Comparison of ENCODE assay signal across 4 worm cellular contexts in the genomic region with DNA sequence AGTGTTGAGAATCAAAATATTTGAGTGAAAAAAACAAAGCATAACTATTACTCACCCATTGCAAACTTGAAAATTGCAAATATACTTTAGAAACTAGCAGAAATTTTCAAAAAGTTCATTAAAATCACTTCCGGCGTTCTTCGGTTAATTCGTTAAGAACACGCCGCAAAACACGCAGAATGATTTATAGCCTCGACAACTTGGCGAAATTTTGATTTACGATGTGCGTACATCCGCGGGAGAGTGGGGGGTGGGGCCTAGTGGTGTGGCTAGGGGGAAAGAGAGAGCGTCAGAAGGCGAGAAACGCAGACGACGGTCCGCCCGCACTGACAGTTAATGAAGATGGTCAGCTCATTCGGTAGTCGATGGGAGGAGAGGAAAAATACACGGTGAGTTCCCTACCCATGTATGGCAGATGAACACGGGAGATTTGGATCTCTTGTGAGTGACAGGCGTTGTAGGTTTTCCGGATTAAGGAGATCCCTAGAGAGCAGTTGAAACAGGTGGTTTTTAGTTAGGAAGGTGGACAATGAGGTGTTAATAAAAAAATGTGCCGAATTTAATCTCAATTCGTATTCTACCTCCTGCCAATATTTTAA.
TF ChIP-seq lines count a peak whose summit lies in the region.

A gene (minus strand): TSS at position 237 of the 599 bp plus-strand sequence.

TF ChIP-seq in whole organism, L2 larva, 48 proteins besides CTCF, POLR2A, EP300 and RAD21:
- TF ChIP-seq ceh-16 (tag; optimal IDR thresholded peaks at IDR 0.05; lab: Kevin White, UChicago), result peak; percentile 39
- peak; percentile 30 for TF ChIP-seq unc-55 (GFP tag; optimal IDR thresholded peaks at IDR 0.05; lab: Kevin White, UChicago)
- TF ChIP-seq ZK546.5 (tag; optimal IDR thresholded peaks at IDR 0.05; lab: Kevin White, UChicago), result no peak
- peak; percentile 96 for TF ChIP-seq mab-5 (tag; optimal IDR thresholded peaks at IDR 0.05; lab: Kevin White, UChicago)
- no peak for TF ChIP-seq egl-27 (tag; optimal IDR thresholded peaks at IDR 0.05; lab: Kevin White, UChicago)

TF ChIP-seq in whole organism, L4 larva, 104 proteins besides CTCF, POLR2A, EP300 and RAD21:
- peak in 1 of 2 experiments; percentile 46 for TF ChIP-seq unc-62 (GFP tag; optimal IDR thresholded peaks at IDR 0.05 in 1 of 2; lab: Kevin White, UChicago)
- no peak for TF ChIP-seq unc-62 (tag; optimal IDR thresholded peaks at IDR 0.05; lab: Kevin White, UChicago)
- TF ChIP-seq pqm-1 (tag; optimal IDR thresholded peaks at IDR 0.05; lab: Kevin White, UChicago), result no peak
- TF ChIP-seq Y5F2A.4 (GFP tag; optimal IDR thresholded peaks at IDR 0.05; lab: Kevin White, UChicago), result no peak
- no peak for TF ChIP-seq mxl-2 (GFP tag; conservative IDR thresholded peaks at IDR 0.05; lab: Robert Waterston, UW)
- no peak for TF ChIP-seq daf-19 (GFP tag; conservative IDR thresholded peaks at IDR 0.05; lab: Robert Waterston, UW)
- TF ChIP-seq mes-2 (tag; optimal IDR thresholded peaks at IDR 0.05; lab: Kevin White, UChicago; ENCODE audit: poor library complexity, severe bottlenecking), result no peak
- no peak for TF ChIP-seq dmd-8 (GFP tag; IDR thresholded peaks at IDR 0.05; lab: Robert Waterston, UW)
- TF ChIP-seq mxl-3 (GFP tag; optimal IDR thresholded peaks at IDR 0.05; lab: Kevin White, UChicago), result no peak
- peak; percentile 46; the same call in 1 of the 2 replicates for TF ChIP-seq ceh-20 (GFP tag; IDR thresholded peaks at IDR 0.05; lab: Robert Waterston, UW)
- TF ChIP-seq arid-1 (GFP tag; conservative IDR thresholded peaks at IDR 0.05; lab: Robert Waterston, UW), result no peak
TF ChIP-seq in whole organism, L4 larva: peak in this region for 2.

TF ChIP-seq in whole organism, late embryonic, 69 proteins besides CTCF, POLR2A, EP300 and RAD21:
- TF ChIP-seq ets-4 (tag; optimal IDR thresholded peaks at IDR 0.05; lab: Kevin White, UChicago) (no peak), ref-2 (tag; optimal IDR thresholded peaks at IDR 0.05; lab: Kevin White, UChicago) (peak; percentile 9), ceh-34 (tag; optimal IDR thresholded peaks at IDR 0.05; lab: Kevin White, UChicago) (no peak), unc-55 (GFP tag; optimal IDR thresholded peaks at IDR 0.05; lab: Kevin White, UChicago) (peak; percentile 99), ceh-9 (tag; optimal IDR thresholded peaks at IDR 0.05; lab: Kevin White, UChicago) (no peak), mec-3 (tag; optimal IDR thresholded peaks at IDR 0.05; lab: Kevin White, UChicago; ENCODE audit: borderline replicate concordance) (no peak), K02D7.2 (tag; optimal IDR thresholded peaks at IDR 0.05; lab: Kevin White, UChicago) (no peak), gmeb-2 (tag; optimal IDR thresholded peaks at IDR 0.05; lab: Kevin White, UChicago) (no peak)

TF ChIP-seq in whole organism, mixed stage, embryonic, 35 proteins besides CTCF, POLR2A, EP300 and RAD21:
- TF ChIP-seq ces-1 (GFP tag; optimal IDR thresholded peaks at IDR 0.05; lab: Kevin White, UChicago), result peak; percentile 12
- peak; percentile 37 for TF ChIP-seq mls-2 (tag; optimal IDR thresholded peaks at IDR 0.05; lab: Kevin White, UChicago)
- peak; percentile 39 for TF ChIP-seq sptf-1 (tag; optimal IDR thresholded peaks at IDR 0.05; lab: Kevin White, UChicago)
- peak; percentile 1 for TF ChIP-seq hlh-1 (tag; optimal IDR thresholded peaks at IDR 0.05; lab: Kevin White, UChicago)
- no peak for TF ChIP-seq drap-1 (GFP tag; optimal IDR thresholded peaks at IDR 0.05; lab: Kevin White, UChicago)
- peak; percentile 99 for TF ChIP-seq unc-62 (GFP tag; optimal IDR thresholded peaks at IDR 0.05; lab: Kevin White, UChicago)
- peak; percentile 11 for TF ChIP-seq lin-13 (tag; optimal IDR thresholded peaks at IDR 0.05; lab: Kevin White, UChicago)
- no peak for TF ChIP-seq sem-2 (GFP tag; optimal IDR thresholded peaks at IDR 0.05; lab: Kevin White, UChicago)
- TF ChIP-seq cnd-1 (tag; optimal IDR thresholded peaks at IDR 0.05; lab: Kevin White, UChicago), result peak; percentile 54
- peak; percentile 37 for TF ChIP-seq ham-2 (GFP tag; optimal IDR thresholded peaks at IDR 0.05; lab: Kevin White, UChicago)
- TF ChIP-seq mab-5 (tag; optimal IDR thresholded peaks at IDR 0.05; lab: Kevin White, UChicago), result peak; percentile 82
- TF ChIP-seq nhr-2 (tag; optimal IDR thresholded peaks at IDR 0.05; lab: Kevin White, UChicago), result peak; percentile 81
- peak; percentile 20 for TF ChIP-seq lin-32 (GFP tag; optimal IDR thresholded peaks at IDR 0.05; lab: Kevin White, UChicago)
- no peak for TF ChIP-seq M03D4.4 (tag; optimal IDR thresholded peaks at IDR 0.05; lab: Kevin White, UChicago)
- no peak for TF ChIP-seq unc-39 (tag; optimal IDR thresholded peaks at IDR 0.05; lab: Kevin White, UChicago)
